Worm (Caenorhabditis elegans): ENCODE results near the gene ndx-9.

ndx-9 gene

ce11 chrIV:10971636-10972199 is 40.1 kb downstream of the ndx-9 start (continued):
- TF ChIP-seq aha-1 (tag; optimal IDR thresholded peaks at IDR 0.05) (no peak), lir-3 (tag; optimal IDR thresholded peaks at IDR 0.05; ENCODE audit: poor library complexity) (no peak), sox-4 (tag; optimal IDR thresholded peaks at IDR 0.05) (no peak), ceh-63 (GFP tag; optimal IDR thresholded peaks at IDR 0.05) (no peak), nhr-237 (tag; optimal IDR thresholded peaks at IDR 0.05) (no peak), blmp-1 (tag; optimal IDR thresholded peaks at IDR 0.05) (peak; percentile 59), snu-23 (GFP tag; optimal IDR thresholded peaks at IDR 0.05) (peak; percentile 81), nhr-12 (tag; optimal IDR thresholded peaks at IDR 0.05) (no peak), swsn-7 (tag; optimal IDR thresholded peaks at IDR 0.05) (no peak), C16A3.4 (tag; optimal IDR thresholded peaks at IDR 0.05) (peak; percentile 14), ceh-88 (GFP tag; IDR thresholded peaks at IDR 0.05) (no peak), aly-2 (tag; optimal IDR thresholded peaks at IDR 0.05) (no peak), elt-3 (tag; optimal IDR thresholded peaks at IDR 0.05) (peak in 5 of 6 experiments; percentile 14 to 73 (median 43)), unc-86 (tag; optimal IDR thresholded peaks at IDR 0.05) (no peak), egl-27 (tag; optimal IDR thresholded peaks at IDR 0.05) (no peak), sup-37 (GFP tag; optimal IDR thresholded peaks at IDR 0.05) (no peak), unc-98 (GFP tag; IDR thresholded peaks at IDR 0.05) (no peak), pag-3 (tag; optimal IDR thresholded peaks at IDR 0.05; ENCODE audit: borderline replicate concordance, insufficient read depth) (no peak), lin-15B (tag; optimal IDR thresholded peaks at IDR 0.05) (no peak), ztf-11 (tag; optimal IDR thresholded peaks at IDR 0.05) (no peak), lin-39 (tag; optimal IDR thresholded peaks at IDR 0.05) (no peak), dpl-1 (GFP tag; optimal IDR thresholded peaks at IDR 0.05) (peak in 1 of 3 experiments; percentile 35), grh-1 (GFP tag; IDR thresholded peaks at IDR 0.05) (peak; percentile 80), tlp-1 (tag; optimal IDR thresholded peaks at IDR 0.05) (no peak), fkh-10 (GFP tag; optimal IDR thresholded peaks at IDR 0.05) (no peak), nhr-77 (tag; optimal IDR thresholded peaks at IDR 0.05) (no peak), jun-1 (tag; optimal IDR thresholded peaks at IDR 0.05) (no peak), ceh-82 (tag; optimal IDR thresholded peaks at IDR 0.05) (no peak), xbp-1 (tag; optimal IDR thresholded peaks at IDR 0.05) (no peak), nhr-28 (tag; optimal IDR thresholded peaks at IDR 0.05) (no peak), ces-1 (GFP tag; optimal IDR thresholded peaks at IDR 0.05) (no peak), alr-1 (tag; optimal IDR thresholded peaks at IDR 0.05; ENCODE audit: borderline replicate concordance) (no peak), lin-35 (GFP tag; optimal IDR thresholded peaks at IDR 0.05) (peak; percentile 12 to 53), ets-5 (GFP tag; IDR thresholded peaks at IDR 0.05) (no peak), irx-1 (tag; optimal IDR thresholded peaks at IDR 0.05) (no peak), pax-3 (tag; optimal IDR thresholded peaks at IDR 0.05) (no peak), hlh-4 (tag; optimal IDR thresholded peaks at IDR 0.05) (no peak), nhr-71 (tag; optimal IDR thresholded peaks at IDR 0.05) (peak; percentile 64), skn-1 (tag; optimal IDR thresholded peaks at IDR 0.05) (no peak)

DNA sequence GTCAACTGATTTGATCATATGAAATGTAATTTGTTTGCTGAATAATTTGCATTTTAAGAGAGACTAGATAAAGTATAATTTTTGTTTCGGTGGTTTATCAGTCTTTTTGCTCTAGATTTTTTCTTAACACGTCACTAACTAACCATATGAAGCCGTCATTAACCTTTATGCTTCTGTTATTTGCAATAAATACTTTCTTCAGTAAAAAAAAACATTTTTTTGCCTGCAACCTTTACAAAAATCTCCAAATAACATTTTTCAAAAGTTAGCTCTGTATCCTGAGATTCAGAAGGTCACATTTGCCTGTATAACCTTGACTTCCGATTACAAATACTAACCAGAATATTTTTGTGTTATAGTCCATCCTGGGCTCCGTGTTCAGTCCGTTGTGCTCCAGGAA is 41.1 kb downstream of the ndx-9 start:
- no peak for TF ChIP-seq sup-37 (GFP tag; optimal IDR thresholded peaks at IDR 0.05)
- TF ChIP-seq tbx-2 (tag; optimal IDR thresholded peaks at IDR 0.05): no peak
- no peak for TF ChIP-seq C16A3.4 (tag; optimal IDR thresholded peaks at IDR 0.05)
- TF ChIP-seq ceh-90 (tag; optimal IDR thresholded peaks at IDR 0.05): no peak
- no peak for TF ChIP-seq ets-5 (GFP tag; IDR thresholded peaks at IDR 0.05)
- TF ChIP-seq sox-4 (tag; optimal IDR thresholded peaks at IDR 0.05): no peak
- TF ChIP-seq nhr-85 (tag): no peak
- TF ChIP-seq sptf-1 (tag; optimal IDR thresholded peaks at IDR 0.05): no peak
- no peak for TF ChIP-seq unc-98 (GFP tag; IDR thresholded peaks at IDR 0.05)
- TF ChIP-seq nhr-77 (tag; optimal IDR thresholded peaks at IDR 0.05): no peak
- no peak for TF ChIP-seq fkh-10 (GFP tag; optimal IDR thresholded peaks at IDR 0.05)
- no peak for TF ChIP-seq irx-1 (tag; optimal IDR thresholded peaks at IDR 0.05)
- no peak for TF ChIP-seq unc-86 (tag; optimal IDR thresholded peaks at IDR 0.05)
- no peak for TF ChIP-seq nhr-19 (GFP tag; conservative IDR thresholded peaks at IDR 0.05)
- TF ChIP-seq pax-3 (tag; optimal IDR thresholded peaks at IDR 0.05): no peak

All from whole organism, L1 larva.